Worm (Caenorhabditis elegans): ENCODE results near the gene T23F11.6.

ce11 chrIII:4671491-4671890 is 23.8 kb upstream of the T23F11.6 start, which contains the start of gene T23F11.11:
- TF ChIP-seq dao-5 (tag; optimal IDR thresholded peaks at IDR 0.05), result no peak
- TF ChIP-seq him-1 (tag; optimal IDR thresholded peaks at IDR 0.05), result no peak
